Fruit fly (Drosophila melanogaster) whole organism: Measurements from ENCODE around the gene isoQC.

ENCODE experiments used
- CG8478 ChIP-seq: fragments of >200 bp; optimal IDR thresholded peaks from 2 replicates; lab custom pipeline; 2018; ENCODE audit warnings: inconsistent platforms
- Dll ChIP-seq: fragments of >200 bp; optimal IDR thresholded peaks from 2 replicates; lab custom pipeline; 2017
- EcR ChIP-seq, 2 experiments: fragments of >200 bp; optimal IDR thresholded peaks; 2 replicates each; lab custom pipeline; 2017; ENCODE audit warnings: missing biosample characterization in 2 of 2, missing genetic modification characterization in 2 of 2, missing genetic modification reagents in 2 of 2
- usp ChIP-seq: fragments of >200 bp; optimal IDR thresholded peaks from 2 replicates; lab custom pipeline; 2017; ENCODE audit warnings: missing biosample characterization, missing genetic modification characterization, mixed read lengths

DNA sequence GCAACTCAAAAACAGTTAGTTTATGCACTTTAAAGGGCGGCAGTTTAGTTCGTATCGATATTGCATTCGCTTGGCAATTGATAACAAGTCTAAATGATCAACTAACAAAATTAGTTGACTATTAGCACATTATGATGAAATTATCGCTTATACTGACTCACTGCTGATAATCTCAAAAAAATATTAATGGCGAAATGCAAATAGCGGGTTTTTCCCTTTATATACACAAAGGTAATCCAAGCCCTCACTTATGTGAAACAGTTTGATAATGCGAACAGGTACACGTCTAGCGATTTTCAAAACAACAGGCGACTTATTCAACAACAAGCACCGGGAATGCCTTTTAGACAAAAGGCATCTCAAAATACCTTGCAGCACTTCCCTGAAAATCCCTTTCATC, 39.8 kb downstream of the isoQC start:
- TF ChIP-seq usp (GFP tag; lab: Kevin White, UChicago) (no peak), EcR (GFP tag; optimal IDR thresholded peaks at IDR 0.05; lab: Kevin White, UChicago) (no peak), CG8478 (lab: Kevin White, UChicago) (no peak), Dll (lab: Kevin White, UChicago) (no peak)
